Worm (Caenorhabditis elegans) whole organism, L2 larva: Measurements from ENCODE around the gene F44A6.3.

Experiments used
- C34F6.9 ChIP-seq: fragments of 150-350 bp; optimal IDR thresholded peaks from 2 replicates; lab custom pipeline; 2014; ENCODE audit warnings: missing biosample characterization, missing genetic modification characterization
- F13H6.1 ChIP-seq: sonication (generic microtip); optimal IDR thresholded peaks from 2 replicates; lab custom pipeline; 2016; ENCODE audit warnings: missing genetic modification characterization, missing compliant biosample characterization
- Y55F3AM.14 ChIP-seq: fragments of 200-800 bp; sonication (Bioruptor generic); optimal IDR thresholded peaks from 2 replicates; lab custom pipeline; 2018; ENCODE audit warnings: mild to moderate bottlenecking, missing genetic modification characterization, missing compliant biosample characterization
- ZK546.5 ChIP-seq: sonication (generic microtip); optimal IDR thresholded peaks from 2 replicates; lab custom pipeline; 2017; ENCODE audit warnings: missing biosample characterization, missing genetic modification characterization
- blmp-1 ChIP-seq: sonication (generic microtip); optimal IDR thresholded peaks from 2 replicates; lab custom pipeline; 2017; ENCODE audit warnings: missing genetic modification characterization, mild to moderate bottlenecking, missing compliant biosample characterization, antibody characterized with exemption, moderate library complexity; ENCODE audit not compliant: insufficient read depth
- ceh-16 ChIP-seq: fragments of 150-350 bp; optimal IDR thresholded peaks from 2 replicates; lab custom pipeline; 2014; ENCODE audit warnings: missing biosample characterization, missing genetic modification characterization
- ceh-82 ChIP-seq: fragments of 150-350 bp; optimal IDR thresholded peaks from 2 replicates; lab custom pipeline; 2014; ENCODE audit warnings: missing biosample characterization, missing genetic modification characterization
- crh-2 ChIP-seq: sonication (generic microtip); optimal IDR thresholded peaks from 2 replicates; lab custom pipeline; 2017; ENCODE audit warnings: missing biosample characterization, missing genetic modification characterization
- elt-1 ChIP-seq: fragments of 150-350 bp; optimal IDR thresholded peaks from 2 replicates; lab custom pipeline; 2014; ENCODE audit warnings: missing biosample characterization, missing genetic modification characterization
- fos-1 ChIP-seq: fragments of 150-350 bp; optimal IDR thresholded peaks from 2 replicates; lab custom pipeline; 2014; ENCODE audit warnings: missing biosample characterization, missing genetic modification characterization
- gmeb-1 ChIP-seq: fragments of 150-350 bp; optimal IDR thresholded peaks from 2 replicates; lab custom pipeline; 2014; ENCODE audit warnings: missing biosample characterization, missing genetic modification characterization
- lin-11 ChIP-seq: fragments of 150-350 bp; sonication (generic microtip); optimal IDR thresholded peaks from 2 replicates; lab custom pipeline; 2014; ENCODE audit warnings: missing biosample characterization, missing genetic modification characterization, inconsistent platforms, mixed read lengths
- lin-13 ChIP-seq: fragments of 150-350 bp; optimal IDR thresholded peaks from 2 replicates; lab custom pipeline; 2014; ENCODE audit warnings: missing biosample characterization, missing genetic modification reagents, missing genetic modification characterization
- lin-39 ChIP-seq: fragments of 150-350 bp; optimal IDR thresholded peaks from 2 replicates; lab custom pipeline; 2014; ENCODE audit warnings: missing biosample characterization, missing genetic modification reagents, missing genetic modification characterization
- mab-5 ChIP-seq: fragments of 150-350 bp; optimal IDR thresholded peaks from 2 replicates; lab custom pipeline; 2014; ENCODE audit warnings: missing biosample characterization, missing genetic modification characterization
- mbf-1 ChIP-seq: sonication (generic microtip); optimal IDR thresholded peaks from 2 replicates; lab custom pipeline; 2017; ENCODE audit warnings: missing biosample characterization, missing genetic modification characterization
- nhr-12 ChIP-seq: fragments of 150-350 bp; optimal IDR thresholded peaks from 2 replicates; lab custom pipeline; 2014; ENCODE audit warnings: missing biosample characterization, missing genetic modification characterization
- nhr-129 ChIP-seq: fragments of 150-350 bp; optimal IDR thresholded peaks from 2 replicates; lab custom pipeline; 2014; ENCODE audit warnings: missing biosample characterization, missing genetic modification characterization
- nhr-21 ChIP-seq: fragments of 150-350 bp; optimal IDR thresholded peaks from 2 replicates; lab custom pipeline; 2014; ENCODE audit warnings: missing biosample characterization, missing genetic modification characterization
- nhr-23 ChIP-seq: fragments of 150-350 bp; optimal IDR thresholded peaks from 2 replicates; lab custom pipeline; 2014; ENCODE audit warnings: missing biosample characterization, missing genetic modification reagents, missing genetic modification characterization
- nhr-237 ChIP-seq: fragments of 150-350 bp; optimal IDR thresholded peaks from 2 replicates; lab custom pipeline; 2014; ENCODE audit warnings: missing biosample characterization, missing genetic modification characterization
- nhr-25 ChIP-seq: fragments of 150-350 bp; sonication (generic microtip); optimal IDR thresholded peaks from 3 replicates; lab custom pipeline; 2014; ENCODE audit warnings: missing biosample characterization, missing genetic modification characterization
- nhr-6 ChIP-seq: fragments of 150-350 bp; optimal IDR thresholded peaks from 2 replicates; lab custom pipeline; 2014; ENCODE audit warnings: missing biosample characterization, missing genetic modification characterization
- peb-1 ChIP-seq: fragments of 150-350 bp; optimal IDR thresholded peaks from 2 replicates; lab custom pipeline; 2014; ENCODE audit warnings: missing biosample characterization, missing genetic modification characterization
- sem-4 ChIP-seq: fragments of 150-350 bp; optimal IDR thresholded peaks from 2 replicates; lab custom pipeline; 2014; ENCODE audit warnings: missing biosample characterization, missing genetic modification reagents, missing genetic modification characterization
- sma-3 ChIP-seq: sonication (generic microtip); optimal IDR thresholded peaks from 2 replicates; lab custom pipeline; 2016; ENCODE audit warnings: missing genetic modification reagents, missing genetic modification characterization, missing compliant biosample characterization
- sma-9 ChIP-seq, 2 experiments: fragments of 150-350 bp in 1 of 2; sonication (generic microtip) in 1 of 2; optimal IDR thresholded peaks; 2 replicates each; lab custom pipeline; 2014 to 2016; ENCODE audit warnings: missing genetic modification characterization in 2 of 2, mild to moderate bottlenecking in 1 of 2, missing biosample characterization in 1 of 2, missing compliant biosample characterization in 1 of 2, missing genetic modification reagents in 1 of 2, moderate library complexity in 1 of 2
- snpc-4 ChIP-seq: fragments of 150-350 bp; optimal IDR thresholded peaks from 2 replicates; lab custom pipeline; 2014; ENCODE audit warnings: missing biosample characterization, missing genetic modification characterization
- unc-39 ChIP-seq: fragments of 150-350 bp; optimal IDR thresholded peaks from 2 replicates; lab custom pipeline; 2014; ENCODE audit warnings: missing biosample characterization, missing genetic modification characterization
- unc-55 ChIP-seq: fragments of 150-350 bp; sonication (generic microtip); optimal IDR thresholded peaks from 3 replicates; lab custom pipeline; 2014; ENCODE audit warnings: missing biosample characterization, missing genetic modification reagents, missing genetic modification characterization
- zag-1 ChIP-seq: fragments of 150-350 bp; optimal IDR thresholded peaks from 2 replicates; lab custom pipeline; 2014; ENCODE audit warnings: missing biosample characterization, missing genetic modification characterization
- ztf-1 ChIP-seq: fragments of 200-800 bp; sonication (Bioruptor generic); conservative IDR thresholded peaks from 2 replicates; pipeline ENCODE4 v1.3.6; 2022; ENCODE audit warnings: missing genetic modification characterization, missing compliant biosample characterization
- ztf-11 ChIP-seq: sonication (generic microtip); optimal IDR thresholded peaks from 2 replicates; lab custom pipeline; 2017; ENCODE audit warnings: missing biosample characterization, missing genetic modification characterization
- ztf-4 ChIP-seq: fragments of 150-350 bp; optimal IDR thresholded peaks from 2 replicates; lab custom pipeline; 2014; ENCODE audit warnings: missing biosample characterization, missing genetic modification characterization

Gene F44A6.3

ce11 chrX:10172004-10172584 lies 40.5 kb upstream of the F44A6.3 start, which contains the start of gene C07A4.2:
TSS of gene C07A4.2 (plus strand) at chrX:10172198.
- TF ChIP-seq nhr-237 (tag; lab: Kevin White, UChicago) (no peak), unc-39 (tag; lab: Kevin White, UChicago) (no peak), zag-1 (tag; lab: Kevin White, UChicago) (no peak), ztf-4 (no peak), lin-11 (no peak), ztf-1 (GFP tag; lab: Robert Waterston, UW) (no peak), ztf-11 (no peak), C34F6.9 (tag; lab: Kevin White, UChicago) (no peak), nhr-21 (tag; lab: Kevin White, UChicago) (no peak), nhr-12 (tag; lab: Kevin White, UChicago) (no peak), lin-39 (tag; lab: Kevin White, UChicago) (no peak), sma-3 (GFP tag; lab: Kevin White, UChicago) (no peak)

- TF ChIP-seq mbf-1 (tag; lab: Kevin White, UChicago) = no peak
- no peak for TF ChIP-seq mab-5
- no peak for TF ChIP-seq F13H6.1 (tag; lab: Kevin White, UChicago)
- TF ChIP-seq sem-4 (tag; lab: Kevin White, UChicago) = no peak
- TF ChIP-seq blmp-1 = no peak
- no peak for TF ChIP-seq C34F6.9 (tag; lab: Kevin White, UChicago)
- TF ChIP-seq ceh-82 (tag; lab: Kevin White, UChicago) = no peak
- no peak for TF ChIP-seq peb-1 (tag; lab: Kevin White, UChicago)
Measured at ce11 chrX:10174683-10175082, 37.9 kb upstream of the F44A6.3 start, which contains the start of gene C07A4.3. TSS of gene C07A4.3 (plus strand) at chrX:10174983.

- TF ChIP-seq ceh-16 (no peak), nhr-23 (no peak), sma-9 (GFP tag; optimal IDR thresholded peaks at IDR 0.05; lab: Kevin White, UChicago) (peak; percentile 53), sma-9 (tag; optimal IDR thresholded peaks at IDR 0.05; lab: Kevin White, UChicago) (no peak), elt-1 (tag; lab: Kevin White, UChicago) (no peak), peb-1 (tag; lab: Kevin White, UChicago) (no peak), unc-55 (GFP tag; lab: Kevin White, UChicago) (no peak), lin-11 (no peak), gmeb-1 (tag; lab: Kevin White, UChicago) (no peak), nhr-129 (tag; lab: Kevin White, UChicago) (peak; percentile 61), mab-5 (no peak), nhr-6 (tag; lab: Kevin White, UChicago) (no peak), ZK546.5 (tag; lab: Kevin White, UChicago) (no peak), fos-1 (tag; lab: Kevin White, UChicago) (no peak), F13H6.1 (tag; lab: Kevin White, UChicago) (peak; percentile 48), snpc-4 (no peak)
- TF ChIP-seq, all 48 proteins: peak for 3
Measured at ce11 chrX:10176295-10176694, 36.3 kb upstream of the F44A6.3 start, which contains the start of gene ncs-4. TSS of gene ncs-4 (plus strand) at chrX:10176521.

- TF ChIP-seq snpc-4 = no peak
- no peak for TF ChIP-seq ztf-11
Measured at ce11 chrX:10182613-10183012, 30.0 kb upstream of the F44A6.3 start.

- TF ChIP-seq unc-39 (tag; lab: Kevin White, UChicago) = no peak
- TF ChIP-seq gmeb-1 (tag; lab: Kevin White, UChicago) = no peak
- TF ChIP-seq sma-3 (GFP tag; lab: Kevin White, UChicago) = no peak
- no peak for TF ChIP-seq Y55F3AM.14 (GFP tag; lab: Kevin White, UChicago)
- TF ChIP-seq lin-13 (GFP tag; lab: Kevin White, UChicago) = no peak
- no peak for TF ChIP-seq crh-2 (tag; lab: Kevin White, UChicago)
- no peak for TF ChIP-seq nhr-25 (tag; lab: Kevin White, UChicago)
Measured at ce11 chrX:10183695-10184094, 28.9 kb upstream of the F44A6.3 start, which contains the start of gene arrd-28. TSS of gene arrd-28 (plus strand) at chrX:10183995.
